Worm (Caenorhabditis elegans): Measurements from ENCODE around the gene Y69E1A.3.

- TF ChIP-seq hmg-20 (GFP tag; IDR thresholded peaks at IDR 0.05) (no peak), mel-28 (tag; optimal IDR thresholded peaks at IDR 0.05; ENCODE audit: borderline replicate concordance) (no peak), unc-62 (GFP tag; optimal IDR thresholded peaks at IDR 0.05) (no peak), hsf-1 (GFP tag; IDR thresholded peaks at IDR 0.05) (no peak), atf-7 (tag; optimal IDR thresholded peaks at IDR 0.05) (no peak), mcd-1 (GFP tag; IDR thresholded peaks at IDR 0.05) (no peak), let-607 (tag; optimal IDR thresholded peaks at IDR 0.05) (no peak), cebp-1 (GFP tag; IDR thresholded peaks at IDR 0.05) (no peak), cebp-1 (tag; optimal IDR thresholded peaks at IDR 0.05) (no peak), hlh-12 (tag; optimal IDR thresholded peaks at IDR 0.05) (no peak), madf-10 (tag; optimal IDR thresholded peaks at IDR 0.05) (no peak), ama-1 (optimal IDR thresholded peaks at IDR 0.05) (no peak), ama-1 (GFP tag; optimal IDR thresholded peaks at IDR 0.05) (no peak), let-526 (GFP tag; IDR thresholded peaks at IDR 0.05) (no peak), nhr-179 (tag; optimal IDR thresholded peaks at IDR 0.05) (no peak)
Observed at ce11 chrIV:10909206-10909605, 42.9 kb upstream of the Y69E1A.3 start, which contains the start of gene ZK596.2.

Measured in whole organism, young adult.